Fruit fly (Drosophila melanogaster) whole organism, embryonic: ENCODE results near the gene gpp.
A peak's percentile ranks its signal among the peaks of the same experiment; 100 is the strongest.

Experiments used
- Antp ChIP-seq: fragments of 200-800 bp; sonication (Bioruptor generic); optimal IDR thresholded peaks from 3 replicates; lab custom pipeline; 2016; ENCODE audit warnings: missing biosample characterization, missing genetic modification characterization
- Bteb2 ChIP-seq: fragments of 200-800 bp; sonication (Bioruptor generic); optimal IDR thresholded peaks from 2 replicates; lab custom pipeline; 2016; ENCODE audit warnings: missing biosample characterization, missing genetic modification characterization
- CG10147 ChIP-seq: fragments of 200-800 bp; sonication (Bioruptor generic); optimal IDR thresholded peaks from 2 replicates; lab custom pipeline; 2019; ENCODE audit warnings: missing biosample characterization, mild to moderate bottlenecking, missing genetic modification characterization, moderate library complexity
- CG11504 ChIP-seq: fragments of 200-800 bp; sonication (Bioruptor generic); optimal IDR thresholded peaks from 3 replicates; lab custom pipeline; 2019; ENCODE audit warnings: missing biosample characterization, mild to moderate bottlenecking, missing genetic modification characterization, moderate library complexity
- CG11560 ChIP-seq: fragments of 200-800 bp; sonication (Bioruptor generic); IDR thresholded peaks from 3 replicates; pipeline ENCODE4 v1.3.6; 2022; ENCODE audit warnings: missing biosample characterization, missing genetic modification characterization
- CG13624 ChIP-seq: fragments of 200-800 bp; sonication (Bioruptor generic); optimal IDR thresholded peaks from 2 replicates; lab custom pipeline; 2016; ENCODE audit warnings: missing biosample characterization, missing genetic modification characterization
- CG15011 ChIP-seq: fragments of 200-800 bp; sonication (Bioruptor generic); optimal IDR thresholded peaks from 3 replicates; lab custom pipeline; 2018; ENCODE audit warnings: missing biosample characterization, mild to moderate bottlenecking, missing genetic modification characterization
- CG16863 ChIP-seq: fragments of 200-800 bp; sonication (Bioruptor generic); optimal IDR thresholded peaks from 3 replicates; lab custom pipeline; 2016; ENCODE audit warnings: missing biosample characterization, missing genetic modification characterization
- CG2116 ChIP-seq: fragments of 200-800 bp; sonication (Bioruptor generic); optimal IDR thresholded peaks from 3 replicates; lab custom pipeline; 2018; ENCODE audit warnings: missing biosample characterization, mild to moderate bottlenecking, missing genetic modification characterization
- CG2202 ChIP-seq: fragments of 200-800 bp; sonication (Bioruptor generic); optimal IDR thresholded peaks from 2 replicates; lab custom pipeline; 2018; ENCODE audit warnings: missing biosample characterization, mild to moderate bottlenecking, missing genetic modification characterization
- CG30020 ChIP-seq: fragments of 200-800 bp; optimal IDR thresholded peaks from 2 replicates; lab custom pipeline; 2019; ENCODE audit warnings: missing biosample characterization, mild to moderate bottlenecking, missing genetic modification characterization, moderate library complexity
- CG32532 ChIP-seq: fragments of 200-800 bp; sonication (Bioruptor generic); IDR thresholded peaks from 2 replicates; pipeline ENCODE4 v1.3.6; 2022; ENCODE audit warnings: missing biosample characterization, missing genetic modification characterization
- CG32772 ChIP-seq: fragments of 200-800 bp; sonication (Bioruptor generic); IDR thresholded peaks from 2 replicates; pipeline ENCODE4 v1.3.6; 2022; ENCODE audit warnings: missing biosample characterization, missing genetic modification characterization
- CG3407 ChIP-seq: fragments of 200-800 bp; sonication (Bioruptor generic); optimal IDR thresholded peaks from 2 replicates; lab custom pipeline; 2018; ENCODE audit warnings: missing biosample characterization, mild to moderate bottlenecking, missing genetic modification characterization
- CG3838 ChIP-seq: fragments of 200-800 bp; sonication (Bioruptor generic); optimal IDR thresholded peaks from 3 replicates; lab custom pipeline; 2016; ENCODE audit warnings: missing biosample characterization, missing genetic modification characterization
- CG3847 ChIP-seq: fragments of 200-800 bp; sonication (Bioruptor generic); IDR thresholded peaks from 2 replicates; pipeline ENCODE4 v1.3.6; 2022; ENCODE audit warnings: missing biosample characterization, missing genetic modification characterization
- CG3995 ChIP-seq: fragments of 200-800 bp; sonication (Bioruptor generic); optimal IDR thresholded peaks from 3 replicates; lab custom pipeline; 2016; ENCODE audit warnings: missing biosample characterization, missing genetic modification characterization
- CG4854 ChIP-seq: fragments of 200-800 bp; sonication (Bioruptor generic); optimal IDR thresholded peaks from 2 replicates; lab custom pipeline; 2016; ENCODE audit warnings: missing biosample characterization, missing genetic modification characterization, inconsistent platforms
- CG6683 ChIP-seq: fragments of 200-800 bp; sonication (Bioruptor generic); optimal IDR thresholded peaks from 2 replicates; lab custom pipeline; 2017; ENCODE audit warnings: missing biosample characterization, mild to moderate bottlenecking, missing genetic modification characterization, missing genetic modification reagents
- CG8388 ChIP-seq: fragments of 200-800 bp; sonication (Bioruptor generic); optimal IDR thresholded peaks from 2 replicates; lab custom pipeline; 2019; ENCODE audit warnings: missing biosample characterization, mild to moderate bottlenecking, missing genetic modification characterization, moderate library complexity
- CG9437 ChIP-seq: fragments of 200-800 bp; sonication (Bioruptor generic); optimal IDR thresholded peaks from 2 replicates; lab custom pipeline; 2018; ENCODE audit warnings: missing biosample characterization, mild to moderate bottlenecking, missing genetic modification characterization
- CoRest ChIP-seq: fragments of 200-800 bp; sonication (Bioruptor generic); optimal IDR thresholded peaks from 3 replicates; lab custom pipeline; 2018; ENCODE audit warnings: missing biosample characterization, mild to moderate bottlenecking, missing genetic modification characterization, moderate library complexity
- E2f2 ChIP-seq: fragments of 200-800 bp; sonication (Bioruptor generic); IDR thresholded peaks from 2 replicates; pipeline ENCODE4 v1.3.6; 2022; ENCODE audit warnings: missing biosample characterization, missing genetic modification characterization
- Elba2 ChIP-seq: fragments of 200-800 bp; sonication (Bioruptor generic); optimal IDR thresholded peaks from 3 replicates; lab custom pipeline; 2016; ENCODE audit warnings: missing biosample characterization, missing genetic modification characterization
- H2.0 ChIP-seq: fragments of 200-800 bp; sonication (Bioruptor generic); IDR thresholded peaks from 2 replicates; pipeline ENCODE4 v1.3.6; 2022; ENCODE audit warnings: missing biosample characterization, missing genetic modification characterization
- HHEX ChIP-seq: fragments of 200-800 bp; sonication (Bioruptor generic); optimal IDR thresholded peaks from 3 replicates; lab custom pipeline; 2017; ENCODE audit warnings: missing biosample characterization, mild to moderate bottlenecking, missing genetic modification characterization, missing genetic modification reagents
- HmgZ ChIP-seq: fragments of 200-800 bp; sonication (Bioruptor generic); optimal IDR thresholded peaks from 2 replicates; lab custom pipeline; 2018; ENCODE audit warnings: missing biosample characterization, mild to moderate bottlenecking, missing genetic modification characterization
- Hmr ChIP-seq: fragments of 200-800 bp; sonication (Bioruptor generic); optimal IDR thresholded peaks from 3 replicates; lab custom pipeline; 2017; ENCODE audit warnings: mild to moderate bottlenecking, missing biosample characterization, missing genetic modification reagents, missing genetic modification characterization
- MESR4 ChIP-seq: fragments of 200-800 bp; sonication (Bioruptor generic); optimal IDR thresholded peaks from 2 replicates; lab custom pipeline; 2018; ENCODE audit warnings: missing biosample characterization, mild to moderate bottlenecking, missing genetic modification characterization, moderate library complexity
- Mes4 ChIP-seq: fragments of 200-800 bp; sonication (Bioruptor generic); optimal IDR thresholded peaks from 2 replicates; lab custom pipeline; 2016; ENCODE audit warnings: missing biosample characterization, missing genetic modification characterization
- Mrtf ChIP-seq: fragments of 200-800 bp; sonication (Bioruptor generic); IDR thresholded peaks from 3 replicates; pipeline ENCODE4 v1.3.6; 2022; ENCODE audit warnings: missing biosample characterization, missing genetic modification characterization
- NK7.1 ChIP-seq: fragments of 200-800 bp; sonication (Bioruptor generic); optimal IDR thresholded peaks from 3 replicates; lab custom pipeline; 2016; ENCODE audit warnings: missing biosample characterization, missing genetic modification characterization
- Side ChIP-seq: fragments of 200-800 bp; sonication (Bioruptor generic); optimal IDR thresholded peaks from 2 replicates; lab custom pipeline; 2016; ENCODE audit warnings: missing biosample characterization, missing genetic modification characterization
- Sin3A ChIP-seq: fragments of >200 bp; optimal IDR thresholded peaks from 2 replicates; lab custom pipeline; 2018
- Tbp ChIP-seq: fragments of >200 bp; optimal IDR thresholded peaks from 2 replicates; lab custom pipeline; 2018; ENCODE audit warnings: missing biosample characterization, missing genetic modification characterization
- caup ChIP-seq: fragments of 200-800 bp; sonication (Bioruptor generic); optimal IDR thresholded peaks from 3 replicates; lab custom pipeline; 2017; ENCODE audit warnings: missing biosample characterization, mild to moderate bottlenecking, missing genetic modification characterization, moderate library complexity; ENCODE audit not compliant: severe bottlenecking
- chinmo ChIP-seq: fragments of 200-800 bp; sonication (Bioruptor generic); IDR thresholded peaks from 4 replicates; pipeline ENCODE4 v1.3.6; 2022; ENCODE audit warnings: missing biosample characterization, missing genetic modification characterization; ENCODE audit not compliant: partially characterized antibody
- fd102C ChIP-seq: fragments of 200-800 bp; sonication (Bioruptor generic); optimal IDR thresholded peaks from 2 replicates; lab custom pipeline; 2018; ENCODE audit warnings: missing biosample characterization, mild to moderate bottlenecking, missing genetic modification characterization, moderate library complexity
- gem ChIP-seq: fragments of 200-800 bp; sonication (Bioruptor generic); optimal IDR thresholded peaks from 2 replicates; lab custom pipeline; 2019; ENCODE audit warnings: missing biosample characterization, mild to moderate bottlenecking, missing genetic modification characterization, moderate library complexity
- grau ChIP-seq: fragments of 200-800 bp; optimal IDR thresholded peaks from 3 replicates; lab custom pipeline; 2019; ENCODE audit warnings: missing biosample characterization, mild to moderate bottlenecking, missing genetic modification characterization, moderate library complexity
- ind ChIP-seq: fragments of 200-800 bp; sonication (Bioruptor generic); optimal IDR thresholded peaks from 3 replicates; lab custom pipeline; 2016; ENCODE audit warnings: missing biosample characterization, missing genetic modification characterization
- mam ChIP-seq: fragments of 200-800 bp; sonication (Bioruptor generic); optimal IDR thresholded peaks from 3 replicates; lab custom pipeline; 2016; ENCODE audit warnings: missing biosample characterization, missing genetic modification characterization
- mirr ChIP-seq: fragments of 200-800 bp; sonication (Bioruptor generic); optimal IDR thresholded peaks from 3 replicates; lab custom pipeline; 2018; ENCODE audit warnings: missing biosample characterization, mild to moderate bottlenecking, missing genetic modification characterization
- sens ChIP-seq: fragments of 200-800 bp; sonication (Bioruptor generic); peaks from one replicate; lab custom pipeline; 2016; ENCODE audit warnings: missing biosample characterization, missing genetic modification characterization
- sima ChIP-seq: fragments of 200-800 bp; sonication (Bioruptor generic); optimal IDR thresholded peaks from 2 replicates; lab custom pipeline; 2016; ENCODE audit warnings: missing biosample characterization, missing genetic modification characterization
- sqz ChIP-seq: fragments of 200-800 bp; sonication (Bioruptor generic); optimal IDR thresholded peaks from 3 replicates; lab custom pipeline; 2018; ENCODE audit warnings: missing biosample characterization, mild to moderate bottlenecking, missing genetic modification characterization
- ssp ChIP-seq: fragments of 200-800 bp; sonication (Bioruptor generic); IDR thresholded peaks from 2 replicates; pipeline ENCODE4 v1.3.6; 2022; ENCODE audit warnings: missing biosample characterization, missing genetic modification characterization
- stc ChIP-seq: fragments of 200-800 bp; sonication (Bioruptor generic); IDR thresholded peaks from 2 replicates; pipeline ENCODE4 v1.3.6; 2022; ENCODE audit warnings: missing biosample characterization, missing genetic modification characterization
- tap ChIP-seq: fragments of 200-800 bp; optimal IDR thresholded peaks from 3 replicates; lab custom pipeline; 2019; ENCODE audit warnings: missing biosample characterization, mild to moderate bottlenecking, missing genetic modification characterization, moderate library complexity
- unc-4 ChIP-seq: fragments of 200-800 bp; sonication (Bioruptor generic); IDR thresholded peaks from 2 replicates; pipeline ENCODE4 v1.3.6; 2022; ENCODE audit warnings: missing biosample characterization, missing genetic modification characterization; ENCODE audit not compliant: partially characterized antibody

The gpp gene

dm6 chr3R:6373512-6374306 is 32.9 kb upstream of the gpp start (continued):
- TF ChIP-seq CG2116 (GFP tag; lab: Kevin White, UChicago) (peak; percentile 63), CG16863 (GFP tag; lab: Kevin White, UChicago) (peak; percentile 18), fd102C (GFP tag; lab: Kevin White, UChicago) (no peak), HmgZ (tag; lab: Kevin White, UChicago) (peak; percentile 29), caup (GFP tag; lab: Kevin White, UChicago) (peak; percentile 86), gem (tag; lab: Kevin White, UChicago) (peak; percentile 68), CG3407 (GFP tag; lab: Kevin White, UChicago) (peak; percentile 43), Mrtf (GFP tag; lab: Robert Waterston, UW) (no peak), CG6683 (GFP tag; lab: Kevin White, UChicago) (peak; percentile 52), CG3847 (GFP tag; lab: Robert Waterston, UW) (peak; percentile 8; the same call in 1 of the 2 replicates), CG32532 (GFP tag; lab: Robert Waterston, UW) (peak; percentile 52; the same call in 1 of the 2 replicates), Hmr (GFP tag; lab: Kevin White, UChicago) (peak; percentile 78), H2.0 (no peak), Bteb2 (peak; percentile 24), chinmo (0 out of 4 replicates have a peak, but pooled peaks have one; percentile 19), tap (tag; lab: Kevin White, UChicago) (no peak), mirr (GFP tag; lab: Kevin White, UChicago) (peak; percentile 52), sima (GFP tag; lab: Kevin White, UChicago) (no peak), CG15011 (GFP tag; lab: Kevin White, UChicago) (peak; percentile 67), Elba2 (no peak), CG32772 (GFP tag; lab: Robert Waterston, UW) (no peak), sqz (GFP tag; lab: Kevin White, UChicago) (no peak), CG10147 (peak; percentile 60), grau (tag; lab: Kevin White, UChicago) (peak; percentile 32), CG3838 (GFP tag; lab: Kevin White, UChicago) (peak; percentile 56), Antp (no peak), Sin3A (lab: Kevin White, UChicago) (no peak), CG11560 (tag; lab: Robert Waterston, UW) (no peak), MESR4 (GFP tag; lab: Kevin White, UChicago) (peak; percentile 12), Mes4 (peak; percentile 27), CG30020 (tag; lab: Kevin White, UChicago) (peak; percentile 61), CoRest (tag; lab: Kevin White, UChicago) (peak; percentile 51), HHEX (GFP tag; lab: Kevin White, UChicago) (peak; percentile 73), CG3995 (GFP tag; lab: Kevin White, UChicago) (peak; percentile 33), NK7.1 (GFP tag; lab: Kevin White, UChicago) (no peak), CG13624 (GFP tag; lab: Kevin White, UChicago) (peak; percentile 42), ind (no peak), mam (GFP tag; lab: Kevin White, UChicago) (peak; percentile 41), CG9437 (GFP tag; lab: Kevin White, UChicago) (peak; percentile 36), CG2202 (peak; percentile 22), unc-4 (GFP tag; lab: Robert Waterston, UW) (peak; percentile 56), CG8388 (GFP tag; lab: Kevin White, UChicago) (peak; percentile 3), Tbp (no peak), CG4854 (GFP tag; lab: Kevin White, UChicago) (peak; percentile 74), sens (peak; percentile 90), stc (GFP tag; lab: Robert Waterston, UW) (peak; percentile 9; the same call in 1 of the 2 replicates), ssp (GFP tag; lab: Robert Waterston, UW) (no peak), E2f2 (peak; percentile 41; the same call in 1 of the 2 replicates), CG11504 (tag; lab: Kevin White, UChicago) (no peak), Side (GFP tag; lab: Kevin White, UChicago) (no peak)
